Fruit fly (Drosophila melanogaster) ovary, adult (tissue): ENCODE data around the gene Gpdh1.

Experiments used
- CG17801 ChIP-seq: fragments of 200-800 bp; optimal IDR thresholded peaks from 2 replicates; lab custom pipeline; 2019; ENCODE audit warnings: missing biosample characterization, mild to moderate bottlenecking, missing genetic modification characterization, moderate library complexity; ENCODE audit not compliant: partially characterized antibody

The Gpdh1 gene

dm6 chr2L:5943229-5944078, at the start of gene Gpdh1, which contains the start of gene Sfp26Ad:
Gene Gpdh1 (plus strand): TSS chr2L:5943643.
Gene Sfp26Ad (minus strand): TSS chr2L:5943304.
- peak; percentile 80 for TF ChIP-seq CG17801 (GFP tag; lab: Kevin White, UChicago)

dm6 chr2L:5893796-5894195, 49.6 kb upstream of the Gpdh1 start, which contains the start of gene Acp26Aa:
Gene Acp26Aa (minus strand): TSS chr2L:5893896.
- TF ChIP-seq CG17801 (GFP tag; lab: Kevin White, UChicago), result no peak

- no peak for TF ChIP-seq CG17801 (GFP tag; lab: Kevin White, UChicago)
These were observed 48.9 kb upstream of the Gpdh1 start for dm6 chr2L:5894533-5894932.

- TF ChIP-seq CG17801 (GFP tag; lab: Kevin White, UChicago), result peak; percentile 24
These were observed 44.2 kb upstream of the Gpdh1 start for dm6 chr2L:5899170-5899708.

- no peak for TF ChIP-seq CG17801 (GFP tag; lab: Kevin White, UChicago)
These were observed 41.9 kb upstream of the Gpdh1 start for dm6 chr2L:5901553-5901952.

- TF ChIP-seq CG17801 (GFP tag; lab: Kevin White, UChicago), result no peak
These were observed 40.5 kb upstream of the Gpdh1 start for dm6 chr2L:5902898-5903297.

dm6 chr2L:5904585-5904984, 38.9 kb upstream of the Gpdh1 start, which contains the start of gene CG9021:
Gene CG9021 (minus strand): TSS chr2L:5904689.
- no peak for TF ChIP-seq CG17801 (GFP tag; lab: Kevin White, UChicago)

- no peak for TF ChIP-seq CG17801 (GFP tag; lab: Kevin White, UChicago)
These were observed 36.3 kb upstream of the Gpdh1 start, which contains the start of gene bchs for dm6 chr2L:5906893-5907850. Gene bchs (plus strand): TSS chr2L:5907169.

dm6 chr2L:5910189-5910588, 33.3 kb upstream of the Gpdh1 start, which contains the start of gene CG14000:
Gene CG14000 (minus strand): TSS chr2L:5910289.
- TF ChIP-seq CG17801 (GFP tag; lab: Kevin White, UChicago), result no peak

- no peak for TF ChIP-seq CG17801 (GFP tag; lab: Kevin White, UChicago)
These were observed 19.8 kb upstream of the Gpdh1 start, which contains the start of gene CG9016 for dm6 chr2L:5923603-5924138. Gene CG9016 (minus strand): TSS chr2L:5923653.

dm6 chr2L:5925164-5925563, 18.3 kb upstream of the Gpdh1 start:
- no peak for TF ChIP-seq CG17801 (GFP tag; lab: Kevin White, UChicago)

dm6 chr2L:5925637-5926036, 17.8 kb upstream of the Gpdh1 start, which contains the start of gene dsf:
Gene dsf (plus strand): TSS chr2L:5925937.
- no peak for TF ChIP-seq CG17801 (GFP tag; lab: Kevin White, UChicago)

dm6 chr2L:5927363-5927762, 16.1 kb upstream of the Gpdh1 start:
- no peak for TF ChIP-seq CG17801 (GFP tag; lab: Kevin White, UChicago)
